Worm (Caenorhabditis elegans) whole organism, early embryonic: Measurements from ENCODE around the gene nlp-43.

Experiments used
- B0310.2 ChIP-seq: sonication (generic microtip); optimal IDR thresholded peaks from 2 replicates; lab custom pipeline; 2016; ENCODE audit warnings: mild to moderate bottlenecking, missing genetic modification characterization, missing compliant biosample characterization
- F13C5.2 ChIP-seq: sonication (generic microtip); optimal IDR thresholded peaks from 2 replicates; lab custom pipeline; 2017; ENCODE audit warnings: mild to moderate bottlenecking, missing genetic modification characterization, inconsistent platforms, missing compliant biosample characterization
- aly-1 ChIP-seq: sonication (generic microtip); optimal IDR thresholded peaks from 2 replicates; lab custom pipeline; 2016; ENCODE audit warnings: missing genetic modification characterization, missing compliant biosample characterization
- ama-1 ChIP-seq: fragments of 150-350 bp; optimal IDR thresholded peaks from 2 replicates; lab custom pipeline; 2014
- ceh-13 ChIP-seq: fragments of 200-800 bp; sonication (Bioruptor generic); optimal IDR thresholded peaks from 2 replicates; lab custom pipeline; 2018; ENCODE audit warnings: mild to moderate bottlenecking, missing genetic modification characterization, missing compliant biosample characterization
- ets-7 ChIP-seq: sonication (generic microtip); optimal IDR thresholded peaks from 2 replicates; lab custom pipeline; 2016; ENCODE audit warnings: missing genotype, missing genetic modification characterization, missing compliant biosample characterization
- flt-1 ChIP-seq: fragments of 200-800 bp; sonication (Bioruptor generic); IDR thresholded peaks from 2 replicates; pipeline ENCODE4 v1.3.6; 2022; ENCODE audit warnings: missing genetic modification characterization, missing compliant biosample characterization
- hmbx-1 ChIP-seq: sonication (generic microtip); optimal IDR thresholded peaks from 2 replicates; lab custom pipeline; 2016; ENCODE audit warnings: mild to moderate bottlenecking, missing genetic modification characterization, missing compliant biosample characterization
- hmg-4 ChIP-seq: fragments of 200-800 bp; sonication (Bioruptor generic); optimal IDR thresholded peaks from 2 replicates; lab custom pipeline; 2018; ENCODE audit warnings: mild to moderate bottlenecking, missing genetic modification characterization, missing compliant biosample characterization
- hnd-1 ChIP-seq: sonication (generic microtip); optimal IDR thresholded peaks from 2 replicates; lab custom pipeline; 2016; ENCODE audit warnings: missing genetic modification characterization, missing compliant biosample characterization
- scrt-1 ChIP-seq: fragments of 200-800 bp; sonication (Bioruptor generic); IDR thresholded peaks from 2 replicates; pipeline ENCODE4 v1.3.6; 2022; ENCODE audit warnings: missing genetic modification characterization, missing compliant biosample characterization
- sea-1 ChIP-seq: fragments of 200-800 bp; sonication (Bioruptor generic); conservative IDR thresholded peaks from 2 replicates; pipeline ENCODE4 v1.3.6; 2022; ENCODE audit warnings: missing genetic modification characterization, missing compliant biosample characterization
- tbx-11 ChIP-seq: fragments of 200-800 bp; sonication (Bioruptor generic); IDR thresholded peaks from 2 replicates; pipeline ENCODE4 v1.3.6; 2022; ENCODE audit warnings: missing genetic modification characterization, missing compliant biosample characterization

The nlp-43 gene

ce11 chrIII:5092345-5092744 lies 50.1 kb downstream of the nlp-43 start:
- no peak for TF ChIP-seq ama-1 (lab: Kevin White, UChicago)
- no peak for TF ChIP-seq hnd-1
- no peak for TF ChIP-seq tbx-11 (GFP tag; lab: Robert Waterston, UW)
- no peak for TF ChIP-seq F13C5.2
- TF ChIP-seq flt-1 (GFP tag; lab: Robert Waterston, UW) = no peak
- no peak for TF ChIP-seq sea-1 (GFP tag; lab: Robert Waterston, UW)
- TF ChIP-seq hmbx-1 (tag; lab: Kevin White, UChicago) = no peak
- TF ChIP-seq hmg-4 (GFP tag; lab: Kevin White, UChicago) = no peak
- TF ChIP-seq aly-1 (tag; lab: Kevin White, UChicago) = no peak
- TF ChIP-seq ets-7 (tag; lab: Kevin White, UChicago) = no peak
- TF ChIP-seq B0310.2 (tag; lab: Kevin White, UChicago) = no peak
- no peak for TF ChIP-seq ceh-13 (GFP tag; lab: Kevin White, UChicago)
- TF ChIP-seq scrt-1 (GFP tag; lab: Robert Waterston, UW) = no peak
